Fruit fly (Drosophila melanogaster) whole organism, prepupa: ENCODE data around the gene CG31360.

Source experiments
- CG10631 ChIP-seq: fragments of 200-800 bp; sonication (Bioruptor generic); optimal IDR thresholded peaks from 2 replicates; lab custom pipeline; 2016; ENCODE audit warnings: missing biosample characterization, missing genetic modification characterization
- CG11294 ChIP-seq: fragments of 200-800 bp; sonication (Bioruptor generic); IDR thresholded peaks from 2 replicates; pipeline ENCODE4 v1.3.6; 2022; ENCODE audit warnings: missing biosample characterization, missing genetic modification characterization
- CG11762 ChIP-seq: fragments of 200-800 bp; sonication (Bioruptor generic); optimal IDR thresholded peaks from 3 replicates; lab custom pipeline; 2016; ENCODE audit warnings: missing biosample characterization, missing genetic modification characterization; ENCODE audit not compliant: insufficient read depth
- CG11902 ChIP-seq: fragments of 200-800 bp; sonication (Bioruptor generic); optimal IDR thresholded peaks from 3 replicates; lab custom pipeline; 2016; ENCODE audit warnings: missing biosample characterization, missing genetic modification characterization
- CG15336 ChIP-seq: fragments of 200-800 bp; sonication (Bioruptor generic); IDR thresholded peaks from 2 replicates; pipeline ENCODE4 v1.3.6; 2022; ENCODE audit warnings: missing biosample characterization, missing genetic modification characterization
- CG1621 ChIP-seq: fragments of 200-800 bp; sonication (Bioruptor generic); optimal IDR thresholded peaks from 3 replicates; lab custom pipeline; 2018; ENCODE audit warnings: missing biosample characterization, mild to moderate bottlenecking, missing genetic modification characterization
- CG16779 ChIP-seq: fragments of 200-800 bp; sonication (Bioruptor generic); optimal IDR thresholded peaks from 3 replicates; lab custom pipeline; 2017; ENCODE audit warnings: missing biosample characterization, mild to moderate bottlenecking, missing genetic modification characterization
- CG31627 ChIP-seq: fragments of 200-800 bp; sonication (Bioruptor generic); optimal IDR thresholded peaks from 3 replicates; lab custom pipeline; 2016; ENCODE audit warnings: missing biosample characterization, missing genetic modification characterization
- CG32006 ChIP-seq: fragments of 200-800 bp; sonication (Bioruptor generic); optimal IDR thresholded peaks from 3 replicates; lab custom pipeline; 2017; ENCODE audit warnings: missing biosample characterization, mild to moderate bottlenecking, missing genetic modification characterization
- CG34406 ChIP-seq: fragments of 200-800 bp; sonication (Bioruptor generic); optimal IDR thresholded peaks from 3 replicates; lab custom pipeline; 2016; ENCODE audit warnings: missing biosample characterization, missing genetic modification characterization
- CG6163 ChIP-seq: fragments of 200-800 bp; sonication (Bioruptor generic); IDR thresholded peaks from 3 replicates; pipeline ENCODE4 v1.3.6; 2022; ENCODE audit warnings: missing biosample characterization, missing genetic modification characterization
- CG6276 ChIP-seq: fragments of 200-800 bp; sonication (Bioruptor generic); optimal IDR thresholded peaks from 2 replicates; lab custom pipeline; 2017; ENCODE audit warnings: missing biosample characterization, mild to moderate bottlenecking, missing genetic modification characterization
- CG6854 ChIP-seq: fragments of 200-800 bp; sonication (Bioruptor generic); optimal IDR thresholded peaks from 2 replicates; lab custom pipeline; 2017; ENCODE audit warnings: missing biosample characterization, mild to moderate bottlenecking, missing genetic modification characterization
- CG7368 ChIP-seq: fragments of 200-800 bp; sonication (Bioruptor generic); optimal IDR thresholded peaks from 3 replicates; lab custom pipeline; 2016; ENCODE audit warnings: missing biosample characterization, missing genetic modification characterization
- CG8119 ChIP-seq: fragments of 200-800 bp; sonication (Bioruptor generic); IDR thresholded peaks from 3 replicates; pipeline ENCODE4 v1.3.6; 2022; ENCODE audit warnings: missing biosample characterization, missing genetic modification characterization
- CG8319 ChIP-seq: fragments of 200-800 bp; sonication (Bioruptor generic); optimal IDR thresholded peaks from 3 replicates; lab custom pipeline; 2016; ENCODE audit warnings: missing biosample characterization, missing genetic modification characterization
- CG9139 ChIP-seq: fragments of 200-800 bp; sonication (Bioruptor generic); optimal IDR thresholded peaks from 3 replicates; lab custom pipeline; 2017; ENCODE audit warnings: missing biosample characterization, mild to moderate bottlenecking, missing genetic modification characterization
- Eip75B ChIP-seq: fragments of 200-800 bp; sonication (Bioruptor generic); optimal IDR thresholded peaks from 3 replicates; lab custom pipeline; 2016; ENCODE audit warnings: missing biosample characterization, missing genetic modification characterization
- Eip78C ChIP-seq: fragments of 200-800 bp; sonication (Bioruptor generic); peaks from one replicate; lab custom pipeline; 2016; ENCODE audit warnings: missing biosample characterization, missing genetic modification characterization
- Ets96B ChIP-seq: fragments of 200-800 bp; optimal IDR thresholded peaks from 2 replicates; lab custom pipeline; 2019; ENCODE audit warnings: missing biosample characterization, mild to moderate bottlenecking, missing genetic modification characterization, moderate library complexity
- Hr38 ChIP-seq: sonication (Bioruptor generic); optimal IDR thresholded peaks from 2 replicates; lab custom pipeline; 2016; ENCODE audit warnings: missing biosample characterization, missing genetic modification characterization
- Lpt ChIP-seq: fragments of 200-800 bp; sonication (Bioruptor generic); optimal IDR thresholded peaks from 3 replicates; lab custom pipeline; 2016; ENCODE audit warnings: missing biosample characterization, missing genetic modification characterization
- Met ChIP-seq: fragments of 200-800 bp; sonication (Bioruptor generic); optimal IDR thresholded peaks from 3 replicates; lab custom pipeline; 2016; ENCODE audit warnings: missing biosample characterization, missing genetic modification characterization
- Sox102F ChIP-seq: fragments of 200-800 bp; sonication (Bioruptor generic); optimal IDR thresholded peaks from 2 replicates; lab custom pipeline; 2016; ENCODE audit warnings: missing biosample characterization, mild to moderate bottlenecking, missing genetic modification characterization
- Sox14 ChIP-seq: fragments of 200-800 bp; sonication (Bioruptor generic); optimal IDR thresholded peaks from 3 replicates; lab custom pipeline; 2016; ENCODE audit warnings: missing biosample characterization, missing genetic modification characterization
- achi ChIP-seq: fragments of 200-800 bp; sonication (Bioruptor generic); optimal IDR thresholded peaks from 3 replicates; lab custom pipeline; 2016; ENCODE audit warnings: missing biosample characterization, missing genetic modification characterization
- acj6 ChIP-seq: fragments of 200-800 bp; sonication (Bioruptor generic); optimal IDR thresholded peaks from 3 replicates; lab custom pipeline; 2016; ENCODE audit warnings: missing biosample characterization, missing genetic modification characterization
- dsx ChIP-seq: fragments of 200-800 bp; optimal IDR thresholded peaks from 3 replicates; lab custom pipeline; 2019; ENCODE audit warnings: missing biosample characterization, mild to moderate bottlenecking, missing genetic modification characterization, moderate library complexity; ENCODE audit not compliant: poor library complexity, severe bottlenecking
- eg ChIP-seq: fragments of 200-800 bp; sonication (Bioruptor generic); IDR thresholded peaks from 3 replicates; pipeline ENCODE4 v1.3.6; 2022; ENCODE audit warnings: missing biosample characterization, missing genetic modification characterization
- esn ChIP-seq: fragments of 200-800 bp; sonication (Bioruptor generic); optimal IDR thresholded peaks from 2 replicates; lab custom pipeline; 2016; ENCODE audit warnings: missing biosample characterization, mild to moderate bottlenecking, missing genetic modification characterization, moderate library complexity
- fd59A ChIP-seq: fragments of 200-800 bp; sonication (Bioruptor generic); optimal IDR thresholded peaks from 2 replicates; lab custom pipeline; 2017; ENCODE audit warnings: missing biosample characterization, mild to moderate bottlenecking, missing genetic modification characterization, missing genetic modification reagents
- fd85E ChIP-seq: fragments of 200-800 bp; sonication (Bioruptor generic); optimal IDR thresholded peaks from 3 replicates; lab custom pipeline; 2016; ENCODE audit warnings: missing biosample characterization, missing genetic modification characterization
- fkh ChIP-seq: fragments of 200-800 bp; sonication (Bioruptor generic); optimal IDR thresholded peaks from 3 replicates; lab custom pipeline; 2017; ENCODE audit warnings: missing biosample characterization, mild to moderate bottlenecking, missing genetic modification characterization, moderate library complexity
- lz ChIP-seq: fragments of 200-800 bp; sonication (Bioruptor generic); optimal IDR thresholded peaks from 3 replicates; lab custom pipeline; 2016; ENCODE audit warnings: missing biosample characterization, missing genetic modification characterization
- net ChIP-seq: fragments of 200-800 bp; sonication (Bioruptor generic); optimal IDR thresholded peaks from 3 replicates; lab custom pipeline; 2016; ENCODE audit warnings: missing biosample characterization, missing genetic modification characterization
- spab ChIP-seq: fragments of 200-800 bp; sonication (Bioruptor generic); optimal IDR thresholded peaks from 2 replicates; lab custom pipeline; 2017; ENCODE audit warnings: missing biosample characterization, mild to moderate bottlenecking, missing genetic modification characterization, missing genetic modification reagents
- ss ChIP-seq, 2 experiments: fragments of 200-800 bp; sonication (Bioruptor generic); optimal IDR thresholded peaks; 2 replicates in 1 of 2; 3 replicates in 1 of 2; lab custom pipeline; 2017 to 2018; ENCODE audit warnings: mild to moderate bottlenecking in 2 of 2, missing biosample characterization in 2 of 2, missing genetic modification characterization in 2 of 2, moderate library complexity in 1 of 2
- svp ChIP-seq: fragments of 200-800 bp; sonication (Bioruptor generic); peaks from one replicate; lab custom pipeline; 2016; ENCODE audit warnings: missing biosample characterization, missing genetic modification characterization
- topi ChIP-seq: fragments of 200-800 bp; sonication (Bioruptor generic); optimal IDR thresholded peaks from 3 replicates; lab custom pipeline; 2016; ENCODE audit warnings: missing biosample characterization, missing genetic modification characterization
- vri ChIP-seq: fragments of 200-800 bp; sonication (Bioruptor generic); optimal IDR thresholded peaks from 3 replicates; lab custom pipeline; 2016; ENCODE audit warnings: missing biosample characterization, mild to moderate bottlenecking, missing genetic modification characterization

The CG31360 gene

DNA sequence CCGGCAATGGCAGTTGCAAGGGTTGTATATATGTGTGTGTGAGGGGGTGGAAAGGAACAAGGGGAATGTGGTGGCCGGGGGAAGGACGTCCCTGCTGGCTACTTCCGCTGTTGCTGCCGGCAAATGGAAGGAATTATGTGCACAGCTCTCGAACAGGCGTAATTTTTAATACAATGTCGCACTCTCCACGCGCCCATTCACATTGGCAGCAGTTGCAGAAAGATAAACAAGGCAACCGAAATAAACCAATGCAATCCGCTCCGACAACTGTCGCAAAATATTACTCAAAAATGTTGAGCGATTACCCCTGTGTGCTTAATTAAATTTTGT lies 26.7 kb downstream of the CG31360 start:
- TF ChIP-seq dsx (GFP tag; lab: Kevin White, UChicago): peak; percentile 52
- TF ChIP-seq esn: no peak
- TF ChIP-seq, all 60 proteins: peak for 1

DNA sequence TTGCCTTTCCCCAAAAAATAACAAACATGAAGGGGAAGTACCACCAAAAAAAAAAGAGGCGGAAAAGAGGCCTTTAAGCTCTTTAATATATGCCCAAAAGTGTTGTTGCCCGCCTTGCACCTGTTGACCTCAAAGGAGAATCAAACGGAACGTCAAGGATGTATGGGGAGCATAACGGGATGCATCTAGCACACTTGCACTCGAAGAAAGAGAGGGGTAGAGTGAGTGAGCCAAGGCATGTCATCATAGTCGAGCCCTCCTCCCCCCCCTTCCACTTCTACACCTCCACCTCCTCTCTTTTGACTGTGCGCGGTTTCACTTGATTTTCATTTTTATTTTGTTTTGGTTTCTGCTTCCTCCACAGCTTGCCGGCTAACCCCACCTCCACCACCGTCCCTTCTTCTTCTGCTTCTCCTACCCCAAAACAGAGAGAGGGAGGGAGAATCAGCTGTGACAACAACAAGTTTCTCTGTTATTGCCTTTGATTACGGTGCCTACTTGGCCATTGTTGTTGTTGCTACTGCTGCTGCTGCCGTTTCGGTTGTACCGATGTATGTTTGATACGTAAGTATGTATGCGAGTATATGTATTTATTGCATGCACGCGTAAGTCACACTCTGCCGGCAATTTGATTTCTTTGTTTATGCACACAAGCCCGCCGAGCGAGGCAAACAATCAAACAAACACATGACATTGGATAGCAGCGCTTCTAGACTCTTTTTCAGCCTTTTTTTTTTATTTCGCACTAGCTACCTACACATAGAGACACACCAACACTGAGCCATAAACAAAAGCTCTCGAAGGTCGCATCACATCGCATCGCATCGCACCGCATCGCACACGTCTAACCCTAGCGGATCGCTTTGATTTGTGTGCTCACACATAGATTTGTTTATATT lies 28.0 kb downstream of the CG31360 start:
- 0 out of 3 replicates have a peak, but pooled peaks have one; percentile 12 for TF ChIP-seq CG6163 (GFP tag; lab: Robert Waterston, UW)
- TF ChIP-seq vri (GFP tag; lab: Kevin White, UChicago): peak; percentile 63
- TF ChIP-seq Sox102F (GFP tag; lab: Kevin White, UChicago): peak; percentile 7
- no peak for TF ChIP-seq spab (GFP tag; lab: Kevin White, UChicago)
- TF ChIP-seq CG15336: no peak
- TF ChIP-seq ss (GFP tag; optimal IDR thresholded peaks at IDR 0.05; lab: Kevin White, UChicago): peak; percentile 7 to 44
- no peak for TF ChIP-seq Met (GFP tag; lab: Kevin White, UChicago)
- TF ChIP-seq Eip78C (GFP tag; lab: Kevin White, UChicago): peak; percentile 53
- no peak for TF ChIP-seq CG8319 (GFP tag; lab: Kevin White, UChicago)
- no peak for TF ChIP-seq CG11902 (GFP tag; lab: Kevin White, UChicago)
- no peak for TF ChIP-seq CG11294 (GFP tag; lab: Robert Waterston, UW)
- TF ChIP-seq CG9139 (GFP tag; lab: Kevin White, UChicago): no peak
- peak; percentile 71 for TF ChIP-seq fkh
- no peak for TF ChIP-seq CG7368
- no peak for TF ChIP-seq topi (GFP tag; lab: Kevin White, UChicago)
- TF ChIP-seq CG10631 (GFP tag; lab: Kevin White, UChicago): no peak
- TF ChIP-seq eg (GFP tag; lab: Robert Waterston, UW): peak; percentile 42; the same call in 1 of the 3 replicates
- peak; percentile 83 for TF ChIP-seq svp (GFP tag; lab: Kevin White, UChicago)
- TF ChIP-seq esn: peak; percentile 9
- TF ChIP-seq CG11762 (GFP tag; lab: Kevin White, UChicago): no peak
- TF ChIP-seq CG8119 (GFP tag; lab: Robert Waterston, UW): 0 out of 3 replicates have a peak, but pooled peaks have one; percentile 17
- no peak for TF ChIP-seq Hr38 (GFP tag; lab: Kevin White, UChicago)
- peak; percentile 27 for TF ChIP-seq dsx (GFP tag; lab: Kevin White, UChicago)
- TF ChIP-seq achi (GFP tag; lab: Kevin White, UChicago): no peak
- no peak for TF ChIP-seq CG32006 (GFP tag; lab: Kevin White, UChicago)
- no peak for TF ChIP-seq lz (GFP tag; lab: Kevin White, UChicago)
- TF ChIP-seq fd85E (GFP tag; lab: Kevin White, UChicago): no peak
- TF ChIP-seq Sox14: peak; percentile 57
- TF ChIP-seq Eip75B (GFP tag; lab: Kevin White, UChicago): peak; percentile 20

DNA sequence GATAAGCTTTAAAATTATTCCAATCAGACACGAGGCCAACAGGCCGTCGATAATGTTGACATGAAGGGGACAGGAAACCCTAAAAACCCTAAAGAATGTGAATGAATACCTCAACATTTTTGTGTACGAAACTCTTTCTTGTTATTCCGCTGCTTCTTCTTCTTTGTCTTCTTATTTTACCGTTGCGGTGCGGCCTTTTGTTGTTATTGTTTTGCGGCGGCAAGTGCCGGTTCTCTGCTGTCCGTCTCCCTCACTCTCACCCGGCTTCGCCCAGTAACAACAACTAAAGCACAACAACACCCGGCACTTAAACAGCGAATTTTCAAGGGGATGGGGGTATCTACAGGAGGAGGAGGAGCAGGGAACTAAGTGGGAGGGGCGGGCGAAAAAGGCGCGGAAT lies 29.5 kb downstream of the CG31360 start:
- TF ChIP-seq CG16779 (tag; lab: Kevin White, UChicago): no peak
- TF ChIP-seq fd85E (GFP tag; lab: Kevin White, UChicago): no peak
- no peak for TF ChIP-seq CG31627 (GFP tag; lab: Kevin White, UChicago)
- no peak for TF ChIP-seq Hr38 (GFP tag; lab: Kevin White, UChicago)
- TF ChIP-seq fd59A (GFP tag; lab: Kevin White, UChicago): no peak
- no peak for TF ChIP-seq CG6276 (GFP tag; lab: Kevin White, UChicago)
- no peak for TF ChIP-seq spab (GFP tag; lab: Kevin White, UChicago)
- TF ChIP-seq Eip78C (GFP tag; lab: Kevin White, UChicago): no peak
- TF ChIP-seq topi (GFP tag; lab: Kevin White, UChicago): no peak
- no peak for TF ChIP-seq Ets96B (tag; lab: Kevin White, UChicago)
- TF ChIP-seq CG6854 (GFP tag; lab: Kevin White, UChicago): peak; percentile 8
- peak; percentile 1 for TF ChIP-seq CG1621
- no peak for TF ChIP-seq CG34406 (GFP tag; lab: Kevin White, UChicago)
- TF ChIP-seq Sox102F (GFP tag; lab: Kevin White, UChicago): no peak
- no peak for TF ChIP-seq vri (GFP tag; lab: Kevin White, UChicago)
- no peak for TF ChIP-seq net (GFP tag; lab: Kevin White, UChicago)
- TF ChIP-seq CG9139 (GFP tag; lab: Kevin White, UChicago): no peak
- TF ChIP-seq svp (GFP tag; lab: Kevin White, UChicago): peak; percentile 71
- TF ChIP-seq eg (GFP tag; lab: Robert Waterston, UW): no peak
- TF ChIP-seq acj6 (GFP tag; lab: Kevin White, UChicago): no peak
- TF ChIP-seq Lpt (GFP tag; lab: Kevin White, UChicago): no peak
- peak; percentile 35 for TF ChIP-seq dsx (GFP tag; lab: Kevin White, UChicago)
- TF ChIP-seq, all 60 proteins: peak for 4
